Worm (Caenorhabditis elegans): ENCODE data around the gene dao-2.

The dao-2 gene

ce11 chrII:4560068-4560467 is 2.7 kb upstream of the dao-2 start, which contains the start of gene M03A1.8:
Gene M03A1.8, plus strand, starts transcription at chrII:4560336.
- TF ChIP-seq lsy-12 (tag; optimal IDR thresholded peaks at IDR 0.05) (peak; percentile 40), nhr-23 (tag; optimal IDR thresholded peaks at IDR 0.05) (peak; percentile 34), nhr-67 (tag; optimal IDR thresholded peaks at IDR 0.05) (no peak), nhr-43 (tag; optimal IDR thresholded peaks at IDR 0.05; ENCODE audit: poor library complexity, severe bottlenecking) (peak; percentile 1), pqm-1 (tag; optimal IDR thresholded peaks at IDR 0.05) (no peak), elt-1 (tag; optimal IDR thresholded peaks at IDR 0.05) (peak; percentile 1)

- peak; percentile 24 for TF ChIP-seq lsy-12 (tag; optimal IDR thresholded peaks at IDR 0.05)
- TF ChIP-seq elt-2 (tag; optimal IDR thresholded peaks at IDR 0.05) = peak; percentile 58
- no peak for TF ChIP-seq ceh-28 (tag; optimal IDR thresholded peaks at IDR 0.05)
Observed at ce11 chrII:4565205-4565604, 2.5 kb downstream of the dao-2 start.

- TF ChIP-seq lin-39 (tag; optimal IDR thresholded peaks at IDR 0.05) (no peak), ztf-11 (tag; optimal IDR thresholded peaks at IDR 0.05) (no peak), egl-27 (tag; optimal IDR thresholded peaks at IDR 0.05) (no peak), nhr-12 (tag; optimal IDR thresholded peaks at IDR 0.05) (no peak), nhr-23 (tag; optimal IDR thresholded peaks at IDR 0.05) (no peak), nhr-237 (tag; optimal IDR thresholded peaks at IDR 0.05) (no peak), nhr-43 (tag; optimal IDR thresholded peaks at IDR 0.05; ENCODE audit: poor library complexity, severe bottlenecking) (no peak), skn-1 (tag; optimal IDR thresholded peaks at IDR 0.05) (no peak)
Observed at ce11 chrII:4566237-4566636, 3.5 kb downstream of the dao-2 start.

ce11 chrII:4571112-4571511 is 8.4 kb downstream of the dao-2 start:
- TF ChIP-seq nfya-1 (tag; optimal IDR thresholded peaks at IDR 0.05; ENCODE audit: insufficient read depth) (peak; percentile 8), lin-39 (tag; optimal IDR thresholded peaks at IDR 0.05) (peak; percentile 18), pha-4 (tag; optimal IDR thresholded peaks at IDR 0.05) (no peak), hmg-11 (tag; optimal IDR thresholded peaks at IDR 0.05) (peak; percentile 60)

- TF ChIP-seq nhr-43 (tag; optimal IDR thresholded peaks at IDR 0.05; ENCODE audit: poor library complexity, severe bottlenecking) (no peak), ztf-4 (tag; optimal IDR thresholded peaks at IDR 0.05) (no peak), aly-2 (tag; optimal IDR thresholded peaks at IDR 0.05) (no peak), nhr-11 (tag; optimal IDR thresholded peaks at IDR 0.05) (no peak), fkh-2 (tag; optimal IDR thresholded peaks at IDR 0.05) (no peak), pqm-1 (tag; optimal IDR thresholded peaks at IDR 0.05) (no peak), lin-15B (tag; optimal IDR thresholded peaks at IDR 0.05) (no peak), ztf-11 (tag; optimal IDR thresholded peaks at IDR 0.05) (no peak), sea-2 (GFP tag; optimal IDR thresholded peaks at IDR 0.05) (no peak), nhr-77 (tag; optimal IDR thresholded peaks at IDR 0.05) (no peak), unc-39 (tag; optimal IDR thresholded peaks at IDR 0.05) (no peak), daf-12 (tag; optimal IDR thresholded peaks at IDR 0.05) (no peak), nhr-237 (tag; optimal IDR thresholded peaks at IDR 0.05) (no peak), pha-4 (tag; optimal IDR thresholded peaks at IDR 0.05) (no peak)
Observed at ce11 chrII:4571868-4572267, 9.1 kb downstream of the dao-2 start, which contains the start of gene vab-1. Gene vab-1, plus strand, starts transcription at chrII:4572000.

- TF ChIP-seq unc-62 (GFP tag; optimal IDR thresholded peaks at IDR 0.05) (no peak), egl-5 (tag; optimal IDR thresholded peaks at IDR 0.05) (no peak)
Observed at ce11 chrII:4572579-4572978, 9.8 kb downstream of the dao-2 start.

ce11 chrII:4573084-4573483 is 10.3 kb downstream of the dao-2 start:
- TF ChIP-seq elt-1 (tag; optimal IDR thresholded peaks at IDR 0.05) (peak; percentile 79), fkh-2 (tag; optimal IDR thresholded peaks at IDR 0.05) (no peak), fkh-10 (GFP tag; optimal IDR thresholded peaks at IDR 0.05) (no peak), ztf-4 (tag; optimal IDR thresholded peaks at IDR 0.05) (no peak), nhr-25 (tag; optimal IDR thresholded peaks at IDR 0.05) (peak; percentile 4)
